Fruit fly (Drosophila melanogaster): Measurements from ENCODE around the gene CG44006.

- TF ChIP-seq CG8478 (optimal IDR thresholded peaks at IDR 0.05) (no peak), CTCF (optimal IDR thresholded peaks at IDR 0.05) (no peak)
Measured at dm6 chr3L:18083994-18084393, 14.0 kb upstream of the CG44006 start.

Data from S2 (cell line).